Worm (Caenorhabditis elegans) whole organism, dauer: ENCODE data around the gene F02A9.7.

Source experiments
- unc-62 ChIP-seq: sonication (generic microtip); optimal IDR thresholded peaks from 2 replicates; lab custom pipeline; 2017; ENCODE audit warnings: missing biosample characterization, missing genetic modification reagents, missing genetic modification characterization

Gene F02A9.7

DNA sequence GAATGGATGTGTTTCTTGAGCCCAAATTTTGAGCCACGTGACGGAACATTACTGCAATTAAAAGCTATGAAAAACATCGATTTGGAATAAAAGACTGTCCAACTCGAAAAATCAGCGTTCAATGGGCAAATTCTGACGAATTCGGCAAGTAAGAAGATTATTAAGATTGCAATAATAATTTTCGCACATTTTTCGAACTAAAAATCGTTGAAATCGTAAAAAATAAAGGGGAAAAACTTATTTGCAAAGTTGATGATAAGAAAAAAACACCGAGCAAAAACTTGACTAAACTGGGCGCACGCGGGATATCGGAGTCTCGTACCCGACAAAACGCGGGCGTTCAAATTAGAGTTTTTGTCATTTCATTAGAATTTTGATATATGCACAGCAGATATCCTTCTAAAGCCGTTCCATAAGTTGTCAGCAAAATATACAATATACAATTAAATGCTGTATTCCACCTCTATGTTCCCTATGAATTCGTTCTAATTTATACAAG is 13.9 kb upstream of the F02A9.7 start, which contains the start of the genes mccc-2 and mrpl-44:
TSS of gene mccc-2 (minus strand) at position 51 of the 499 bp plus-strand sequence.
TSS of gene mrpl-44 (minus strand) at position 51 of the 499 bp plus-strand sequence.
- no peak for TF ChIP-seq unc-62

DNA sequence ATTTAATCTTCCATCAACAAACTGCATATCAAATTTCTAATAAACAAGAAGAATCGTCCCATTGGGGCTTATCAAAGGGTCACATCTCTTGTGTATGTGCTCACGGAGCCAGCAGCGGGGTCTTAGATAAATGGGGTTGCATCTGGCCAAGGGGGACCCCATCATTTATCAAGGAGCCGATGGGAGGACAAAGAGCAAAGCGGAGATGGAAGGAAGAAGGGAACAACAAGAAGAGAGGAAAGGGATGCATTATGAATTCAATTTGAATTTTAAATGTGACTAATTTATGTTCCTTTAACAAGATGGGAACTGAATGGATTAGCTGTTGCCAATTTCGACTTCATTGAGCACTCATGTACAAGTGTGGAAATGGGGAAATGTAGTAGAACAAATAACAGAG is 8.9 kb upstream of the F02A9.7 start:
- TF ChIP-seq unc-62: no peak

- TF ChIP-seq unc-62: no peak
Measured at ce11 chrIII:9083118-9083517, 7.7 kb upstream of the F02A9.7 start.

- TF ChIP-seq unc-62: no peak
Measured at ce11 chrIII:9081763-9082162, 6.3 kb upstream of the F02A9.7 start, which contains the start of gene far-2. TSS of gene far-2 (plus strand) at chrIII:9081828.

DNA sequence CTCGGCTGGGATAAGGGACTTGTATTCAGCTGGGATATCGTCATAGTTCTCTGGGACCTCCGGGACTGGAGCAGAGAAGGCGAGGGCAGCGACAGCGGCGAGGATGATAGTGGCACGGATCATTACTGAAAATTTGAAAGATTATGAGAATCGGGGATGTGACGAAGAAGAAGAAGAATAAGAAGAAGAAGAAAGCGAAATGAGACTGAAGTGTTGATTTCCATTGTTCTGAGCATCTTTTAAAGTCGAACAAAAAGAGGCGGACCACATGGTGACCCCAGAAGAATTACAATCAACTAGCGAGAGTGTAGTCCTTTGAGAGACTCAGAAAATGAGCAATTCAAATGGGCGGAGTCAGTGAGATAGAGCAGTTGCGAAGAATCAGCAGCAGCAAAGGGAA is 5.6 kb upstream of the F02A9.7 start, which contains the start of gene far-1:
TSS of gene far-1 (minus strand) at position 125 of the 400 bp plus-strand sequence.
- no peak for TF ChIP-seq unc-62

DNA sequence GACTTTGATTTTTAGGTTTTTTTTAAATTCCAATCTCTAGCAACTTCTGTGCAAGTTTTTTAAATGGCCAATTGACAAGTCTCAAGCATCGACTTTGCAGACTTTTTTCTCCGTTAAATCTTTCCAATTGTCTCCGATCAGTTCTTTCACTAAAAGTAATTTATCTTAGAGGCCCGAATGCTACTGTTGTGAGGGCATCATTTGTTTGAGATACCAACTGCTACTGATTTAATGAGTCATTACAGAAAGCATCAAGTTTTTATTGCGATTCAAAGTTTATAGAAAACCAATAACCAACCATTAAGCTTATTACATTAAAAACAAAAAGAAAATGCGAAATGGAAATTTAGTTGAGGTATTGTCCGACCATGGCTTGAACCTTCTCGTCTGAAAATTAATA is 4.7 kb upstream of the F02A9.7 start:
- no peak for TF ChIP-seq unc-62

DNA sequence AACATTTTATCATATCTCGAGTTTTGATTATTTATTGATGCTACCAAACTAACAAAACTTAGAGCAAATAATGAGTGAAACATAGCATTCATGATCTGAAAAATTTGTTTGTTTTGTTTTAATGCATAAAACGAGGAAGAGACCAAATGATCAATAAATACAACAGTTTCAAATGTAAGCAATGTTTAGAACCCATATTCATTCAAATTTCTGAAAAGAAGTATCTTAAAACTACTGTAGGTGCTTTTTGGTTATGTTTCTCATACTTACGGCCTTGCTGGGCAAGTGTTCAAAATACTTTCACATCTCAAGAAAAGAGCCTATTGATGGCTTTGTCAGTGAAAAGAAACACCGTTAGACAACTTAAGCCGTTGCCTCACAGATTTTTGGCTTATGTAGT is 2.3 kb upstream of the F02A9.7 start, which contains the start of gene F02A9.1:
TSS of gene F02A9.1 (minus strand) at position 101 of the 400 bp plus-strand sequence.
- TF ChIP-seq unc-62: no peak

ce11 chrIII:9072704-9073103 is 2.7 kb downstream of the F02A9.7 start:
- no peak for TF ChIP-seq unc-62

- no peak for TF ChIP-seq unc-62
Measured at ce11 chrIII:9071372-9071771, 4.1 kb downstream of the F02A9.7 start, which contains the start of gene lin-12. TSS of gene lin-12 (minus strand) at chrIII:9071472.

- no peak for TF ChIP-seq unc-62
Measured at ce11 chrIII:9069712-9070111, 5.7 kb downstream of the F02A9.7 start.

- no peak for TF ChIP-seq unc-62
Measured at ce11 chrIII:9060267-9060666, 15.2 kb downstream of the F02A9.7 start.

ce11 chrIII:9058959-9059534 is 16.4 kb downstream of the F02A9.7 start, which contains the start of gene gst-1:
TSS of gene gst-1 (plus strand) at chrIII:9059331.
- TF ChIP-seq unc-62: no peak

DNA sequence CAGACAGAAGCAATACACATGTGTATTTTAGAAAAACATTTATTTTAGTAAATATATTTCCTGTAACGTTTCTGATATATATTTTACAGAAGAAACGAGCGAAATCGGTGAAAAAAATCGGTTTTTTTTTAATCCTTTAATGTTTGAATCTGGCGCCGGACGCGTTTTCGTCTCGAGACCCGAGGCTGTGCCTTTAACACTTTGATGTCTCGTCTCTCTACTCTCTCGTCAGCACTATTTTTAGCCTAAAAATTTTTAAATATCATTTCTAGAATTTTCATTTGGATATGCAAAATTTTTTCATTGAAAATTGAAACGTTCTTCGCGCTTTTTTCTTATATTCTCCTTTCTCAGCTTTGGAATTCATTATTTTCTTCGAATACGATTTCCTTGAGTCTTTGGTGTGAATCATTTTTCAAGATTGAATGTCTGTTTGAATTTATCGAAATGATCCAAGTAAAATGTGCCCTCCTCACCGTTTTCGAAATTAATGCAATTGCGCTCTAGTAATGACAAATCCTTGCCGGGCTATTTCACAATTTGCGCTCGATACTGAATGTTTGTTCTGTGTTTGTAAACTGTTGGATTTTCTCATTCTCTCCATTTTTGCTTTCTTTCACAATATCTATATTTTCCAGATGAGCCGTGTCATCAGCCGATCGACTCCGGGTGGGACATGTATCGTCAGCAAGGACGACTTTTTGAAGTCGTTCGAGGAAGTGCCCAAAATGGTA is 20.9 kb downstream of the F02A9.7 start, which contains the start of gene cls-2:
TSS of gene cls-2 (plus strand) at position 635 of the 734 bp plus-strand sequence.
- no peak for TF ChIP-seq unc-62

ce11 chrIII:9053740-9054252 is 21.6 kb downstream of the F02A9.7 start, which contains the start of gene R107.5:
TSS of gene R107.5 (minus strand) at chrIII:9053790.
- no peak for TF ChIP-seq unc-62

DNA sequence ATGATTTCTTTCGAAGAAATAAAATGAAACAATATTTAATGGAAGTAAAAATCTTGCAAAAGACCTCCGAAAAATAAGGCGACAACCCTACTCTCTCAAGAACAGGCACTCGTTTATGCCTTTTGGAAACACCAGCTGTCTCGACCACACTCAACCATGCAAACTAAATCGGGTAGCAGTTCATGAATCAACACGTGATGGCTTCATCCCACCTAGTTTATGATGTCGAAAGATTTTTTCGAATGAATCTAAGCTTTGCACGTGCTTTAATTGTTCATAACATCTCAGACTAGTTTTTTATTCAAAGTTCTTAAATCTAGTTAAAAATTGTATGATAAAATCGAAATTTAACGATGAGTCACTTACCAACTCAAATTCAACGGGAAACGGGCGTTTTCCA is 22.2 kb downstream of the F02A9.7 start:
- no peak for TF ChIP-seq unc-62

DNA sequence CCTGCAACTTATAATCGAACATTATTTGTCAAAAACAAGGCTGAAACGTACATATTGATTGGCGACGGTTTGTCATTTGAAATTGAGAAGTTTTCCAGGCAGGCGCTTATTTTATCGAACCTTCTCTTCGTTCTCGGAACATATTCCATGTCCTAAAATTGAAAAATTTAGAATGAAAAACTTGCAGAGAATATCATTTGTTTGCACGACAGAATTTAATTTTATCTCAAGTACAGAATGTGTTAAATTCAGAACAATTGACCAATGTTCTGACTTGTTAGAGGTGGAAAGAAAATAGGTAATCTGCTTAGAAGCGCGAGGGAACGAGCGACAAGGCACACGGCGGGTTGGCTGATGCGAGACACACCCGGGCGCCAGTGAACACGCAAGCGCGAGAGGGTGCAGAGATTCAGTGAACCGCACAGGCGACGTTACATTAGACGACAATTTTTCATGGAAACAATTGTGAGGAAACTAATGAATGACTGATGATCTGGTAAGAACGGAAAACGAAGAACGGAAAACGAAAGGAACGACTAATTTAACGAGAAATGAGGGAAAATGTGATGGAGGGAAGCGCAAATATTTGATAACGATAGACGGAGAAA is 23.0 kb downstream of the F02A9.7 start:
- no peak for TF ChIP-seq unc-62

ce11 chrIII:9051714-9052113 is 23.7 kb downstream of the F02A9.7 start:
- no peak for TF ChIP-seq unc-62
